Fruit fly (Drosophila melanogaster): ENCODE measurements around the gene CG8568.

Gene CG8568

DNA sequence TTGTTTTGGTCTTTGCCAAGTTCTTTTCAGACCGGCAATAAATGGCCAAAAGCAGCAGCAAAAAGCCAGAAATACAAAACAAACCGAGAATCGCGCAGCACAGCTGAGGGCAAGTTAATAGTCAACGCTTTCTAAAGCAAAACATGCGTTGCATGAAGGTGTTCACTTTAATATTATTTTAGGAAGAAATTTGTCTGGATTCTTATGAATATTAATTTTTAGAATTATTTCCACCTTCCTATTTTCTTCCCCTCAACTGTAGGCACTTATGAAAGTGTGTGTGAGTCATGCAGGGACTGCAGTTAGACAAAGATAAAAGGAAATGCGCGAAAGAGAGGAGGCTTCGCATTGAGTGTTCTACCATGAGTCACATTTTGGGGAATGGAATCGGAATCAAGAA, 38.8 kb upstream of the CG8568 start (continued):
- peak; percentile 95 for TF ChIP-seq Sox14 (GFP tag; optimal IDR thresholded peaks at IDR 0.05)
- TF ChIP-seq Eip93F (GFP tag; optimal IDR thresholded peaks at IDR 0.05): peak; percentile 90
- TF ChIP-seq CG34406 (GFP tag; optimal IDR thresholded peaks at IDR 0.05): peak; percentile 90
- TF ChIP-seq acj6 (GFP tag; optimal IDR thresholded peaks at IDR 0.05): peak; percentile 90
- TF ChIP-seq CG15336 (GFP tag; IDR thresholded peaks at IDR 0.05): peak; percentile 90
- TF ChIP-seq Gug (GFP tag; IDR thresholded peaks at IDR 0.05): peak; percentile 88
- TF ChIP-seq CG4318 (GFP tag; optimal IDR thresholded peaks at IDR 0.05): peak; percentile 54
- peak; percentile 92 for TF ChIP-seq CG6854 (GFP tag; optimal IDR thresholded peaks at IDR 0.05)
- peak; percentile 82 for TF ChIP-seq Sox15 (GFP tag; optimal IDR thresholded peaks at IDR 0.05)
- TF ChIP-seq dsx (GFP tag; optimal IDR thresholded peaks at IDR 0.05; ENCODE audit: poor library complexity, severe bottlenecking): peak; percentile 80
- peak; percentile 82 for TF ChIP-seq CG11902 (GFP tag; optimal IDR thresholded peaks at IDR 0.05)
- peak; percentile 67 to 73 for TF ChIP-seq salr (GFP tag; optimal IDR thresholded peaks at IDR 0.05)
- TF ChIP-seq CG8632 (GFP tag; optimal IDR thresholded peaks at IDR 0.05): peak; percentile 86

DNA sequence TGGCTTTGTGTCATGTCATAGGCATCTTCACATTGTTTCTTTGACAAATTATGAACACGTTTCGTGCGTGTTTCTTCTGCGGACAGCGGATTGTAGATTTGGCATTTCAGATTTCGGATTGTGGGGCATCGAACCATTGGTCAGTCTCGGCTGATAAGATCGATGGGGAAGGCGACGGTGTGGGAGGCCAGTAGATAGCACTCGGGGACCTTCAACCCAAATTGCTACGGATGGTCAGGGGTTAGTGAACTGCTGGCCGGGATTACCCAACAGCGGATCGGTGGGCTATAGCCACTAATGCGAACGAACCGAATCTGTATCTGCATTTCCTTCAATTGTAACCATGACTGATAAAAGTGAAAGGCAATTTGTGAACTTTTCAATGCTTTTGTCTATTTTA, 38.1 kb upstream of the CG8568 start:
- TF ChIP-seq lz (GFP tag; optimal IDR thresholded peaks at IDR 0.05): no peak
- TF ChIP-seq svp (GFP tag): peak; percentile 97

DNA sequence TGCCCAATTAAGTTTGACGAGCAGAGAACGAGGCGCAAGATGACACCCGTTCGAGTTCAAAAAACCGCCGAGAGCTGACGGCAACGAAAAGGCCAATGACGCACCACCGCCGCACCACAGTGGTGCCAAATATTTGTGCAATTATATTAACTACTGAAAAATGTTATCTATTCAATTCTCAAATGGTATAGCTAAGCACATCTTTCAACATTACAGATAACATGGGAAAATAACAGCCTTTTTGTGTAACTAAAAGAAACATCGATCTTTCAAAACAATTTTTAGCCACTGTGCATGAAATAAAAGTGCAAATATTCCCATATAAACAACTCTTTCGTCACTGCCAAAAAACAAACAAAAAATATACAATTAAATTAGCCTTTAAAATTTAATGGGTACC, 37.5 kb upstream of the CG8568 start:
- TF ChIP-seq CG32006 (GFP tag; optimal IDR thresholded peaks at IDR 0.05): peak; percentile 49
- TF ChIP-seq CG10669 (GFP tag; optimal IDR thresholded peaks at IDR 0.05): peak; percentile 49
- no peak for TF ChIP-seq ss (GFP tag; optimal IDR thresholded peaks at IDR 0.05)
- TF ChIP-seq topi (GFP tag; optimal IDR thresholded peaks at IDR 0.05): peak; percentile 89
- peak; percentile 69 for TF ChIP-seq Sox14 (GFP tag; optimal IDR thresholded peaks at IDR 0.05)
- TF ChIP-seq CG10631 (GFP tag; optimal IDR thresholded peaks at IDR 0.05): peak; percentile 55
- TF ChIP-seq pdm3 (GFP tag; optimal IDR thresholded peaks at IDR 0.05): peak; percentile 50
- no peak for TF ChIP-seq Gug (GFP tag; IDR thresholded peaks at IDR 0.05)
- TF ChIP-seq CG6792 (GFP tag; optimal IDR thresholded peaks at IDR 0.05): peak; percentile 75
- peak; percentile 46 for TF ChIP-seq CG7368 (GFP tag; optimal IDR thresholded peaks at IDR 0.05)
- TF ChIP-seq acj6 (GFP tag; optimal IDR thresholded peaks at IDR 0.05): peak; percentile 40
- TF ChIP-seq Sox15 (GFP tag; optimal IDR thresholded peaks at IDR 0.05): peak; percentile 61
- peak; percentile 78 for TF ChIP-seq vri (GFP tag; optimal IDR thresholded peaks at IDR 0.05)
- peak; percentile 65; the same call in 2 of the 3 replicates for TF ChIP-seq CG6163 (GFP tag; IDR thresholded peaks at IDR 0.05)
- TF ChIP-seq Lpt (GFP tag; optimal IDR thresholded peaks at IDR 0.05): no peak
- peak; percentile 33 for TF ChIP-seq CG11762 (GFP tag; optimal IDR thresholded peaks at IDR 0.05; ENCODE audit: insufficient read depth)
- TF ChIP-seq eg (GFP tag; IDR thresholded peaks at IDR 0.05): 0 out of 3 replicates have a peak, but pooled peaks have one; percentile 14
- peak; percentile 78 for TF ChIP-seq Sox102F (GFP tag; optimal IDR thresholded peaks at IDR 0.05)
- TF ChIP-seq CG4318 (GFP tag; optimal IDR thresholded peaks at IDR 0.05): no peak
- TF ChIP-seq Hr4 (GFP tag; optimal IDR thresholded peaks at IDR 0.05): peak; percentile 43
- TF ChIP-seq svp (GFP tag): peak; percentile 76
- TF ChIP-seq achi (GFP tag; optimal IDR thresholded peaks at IDR 0.05): peak; percentile 55
- TF ChIP-seq CG6854 (GFP tag; optimal IDR thresholded peaks at IDR 0.05): no peak
- peak; percentile 88 for TF ChIP-seq lz (GFP tag; optimal IDR thresholded peaks at IDR 0.05)
- peak; percentile 27 for TF ChIP-seq Ets96B (tag; optimal IDR thresholded peaks at IDR 0.05)
- no peak for TF ChIP-seq dsx (GFP tag; optimal IDR thresholded peaks at IDR 0.05; ENCODE audit: poor library complexity, severe bottlenecking)
- no peak for TF ChIP-seq salr (GFP tag; optimal IDR thresholded peaks at IDR 0.05)
- peak; percentile 84 for TF ChIP-seq Met (GFP tag; optimal IDR thresholded peaks at IDR 0.05)
- no peak for TF ChIP-seq CG6276 (GFP tag; optimal IDR thresholded peaks at IDR 0.05)
- peak; percentile 77 for TF ChIP-seq CG34406 (GFP tag; optimal IDR thresholded peaks at IDR 0.05)
- TF ChIP-seq fd85E (GFP tag; optimal IDR thresholded peaks at IDR 0.05): peak; percentile 5
- TF ChIP-seq CG6808 (GFP tag; optimal IDR thresholded peaks at IDR 0.05): no peak
- no peak for TF ChIP-seq CG9139 (GFP tag; optimal IDR thresholded peaks at IDR 0.05)
- TF ChIP-seq Eip75B (GFP tag; optimal IDR thresholded peaks at IDR 0.05): peak; percentile 49
- peak; percentile 81 for TF ChIP-seq cyc (GFP tag; optimal IDR thresholded peaks at IDR 0.05)
- no peak for TF ChIP-seq CG1621 (tag; optimal IDR thresholded peaks at IDR 0.05)
- TF ChIP-seq net (GFP tag; optimal IDR thresholded peaks at IDR 0.05): peak; percentile 47
- TF ChIP-seq Eip93F (GFP tag; optimal IDR thresholded peaks at IDR 0.05): peak; percentile 5
- TF ChIP-seq CG31627 (GFP tag; optimal IDR thresholded peaks at IDR 0.05): peak; percentile 86
- peak; percentile 51 for TF ChIP-seq OdsH (GFP tag; optimal IDR thresholded peaks at IDR 0.05)
- TF ChIP-seq Smox (GFP tag; optimal IDR thresholded peaks at IDR 0.05): peak; percentile 85
- TF ChIP-seq spab (GFP tag; optimal IDR thresholded peaks at IDR 0.05): peak; percentile 9
- no peak; the same call in 1 of the 2 replicates for TF ChIP-seq CG11294 (GFP tag; IDR thresholded peaks at IDR 0.05)

Measured in whole organism, prepupa.